Worm (Caenorhabditis elegans) whole organism, L4 larva: ENCODE data around the gene F38E9.6.

Experiments used
- F10B5.3 ChIP-seq: sonication (generic microtip); optimal IDR thresholded peaks from 2 replicates; lab custom pipeline; 2016; ENCODE audit warnings: mild to moderate bottlenecking, missing genetic modification characterization, missing compliant biosample characterization
- ama-1 ChIP-seq: fragments of 150-350 bp; optimal IDR thresholded peaks from 2 replicates; lab custom pipeline; 2014; ENCODE audit warnings: inconsistent platforms, mixed read lengths
- daf-16 ChIP-seq, 3 experiments: sonication (generic microtip); optimal IDR thresholded peaks; 2 replicates each; lab custom pipeline; 2016 to 2017; ENCODE audit warnings: missing genetic modification characterization in 3 of 3, missing genetic modification reagents in 3 of 3, mild to moderate bottlenecking in 2 of 3, missing compliant biosample characterization in 2 of 3, missing biosample characterization in 1 of 3, moderate library complexity in 1 of 3
- dve-1 ChIP-seq: sonication (generic microtip); optimal IDR thresholded peaks from 2 replicates; lab custom pipeline; 2017; ENCODE audit warnings: antibody characterized with exemption, mild to moderate bottlenecking, missing genetic modification characterization, missing compliant biosample characterization; ENCODE audit not compliant: insufficient read depth
- fos-1 ChIP-seq: fragments of 150-350 bp; optimal IDR thresholded peaks from 2 replicates; lab custom pipeline; 2014; ENCODE audit warnings: missing biosample characterization, missing genetic modification characterization
- hlh-30 ChIP-seq: sonication (generic microtip); optimal IDR thresholded peaks from 2 replicates; lab custom pipeline; 2017; ENCODE audit warnings: antibody characterized with exemption, mild to moderate bottlenecking, missing genetic modification characterization, missing compliant biosample characterization; ENCODE audit not compliant: insufficient read depth
- lin-13 ChIP-seq: fragments of 150-350 bp; optimal IDR thresholded peaks from 2 replicates; lab custom pipeline; 2014; ENCODE audit warnings: missing biosample characterization, missing genetic modification reagents, missing genetic modification characterization
- madf-9 ChIP-seq: fragments of 200-800 bp; sonication (Bioruptor generic); conservative IDR thresholded peaks from 2 replicates; pipeline ENCODE4 v1.3.6; 2022; ENCODE audit warnings: missing genetic modification reagents, missing genetic modification characterization, missing compliant biosample characterization
- nhr-11 ChIP-seq: fragments of 150-350 bp; optimal IDR thresholded peaks from 2 replicates; lab custom pipeline; 2014; ENCODE audit warnings: missing biosample characterization, missing genetic modification characterization
- nhr-48 ChIP-seq: sonication (generic microtip); optimal IDR thresholded peaks from 2 replicates; lab custom pipeline; 2016; ENCODE audit warnings: mild to moderate bottlenecking, missing genetic modification characterization, missing compliant biosample characterization
- pha-4 ChIP-seq, 2 experiments: fragments of 150-350 bp in 1 of 2; fragments of 200-800 bp in 1 of 2; sonication (Bioruptor generic) in 1 of 2; IDR thresholded peaks in 1 of 2; optimal IDR thresholded peaks in 1 of 2; 2 replicates each; pipeline versions ENCODE4 v1.3.6 to Lab custom; 2014 to 2022; ENCODE audit warnings: missing genetic modification characterization in 2 of 2, missing genetic modification reagents in 2 of 2, missing biosample characterization in 1 of 2, missing compliant biosample characterization in 1 of 2
- unc-39 ChIP-seq: sonication (generic microtip); optimal IDR thresholded peaks from 2 replicates; lab custom pipeline; 2017; ENCODE audit warnings: missing biosample characterization, missing genetic modification characterization

ce11 chrX:16400897-16401296 lies 31.3 kb upstream of the F38E9.6 start:
- TF ChIP-seq dve-1 (tag; lab: Kevin White, UChicago), result no peak
- no peak for TF ChIP-seq ama-1 (lab: Kevin White, UChicago)
- no peak for TF ChIP-seq pha-4 (GFP tag; IDR thresholded peaks at IDR 0.05; lab: Robert Waterston, UW)
- TF ChIP-seq pha-4 (tag; optimal IDR thresholded peaks at IDR 0.05; lab: Kevin White, UChicago), result no peak
- TF ChIP-seq nhr-48 (tag; lab: Kevin White, UChicago), result no peak
- no peak for TF ChIP-seq daf-16 (GFP tag; optimal IDR thresholded peaks at IDR 0.05; lab: Kevin White, UChicago)
- TF ChIP-seq daf-16 (tag; optimal IDR thresholded peaks at IDR 0.05; lab: Kevin White, UChicago), result no peak
- no peak for TF ChIP-seq unc-39 (tag; lab: Kevin White, UChicago)
- TF ChIP-seq nhr-11 (tag; lab: Kevin White, UChicago), result no peak
- TF ChIP-seq F10B5.3, result no peak
- no peak for TF ChIP-seq madf-9
- no peak for TF ChIP-seq lin-13 (GFP tag; lab: Kevin White, UChicago)
- no peak for TF ChIP-seq hlh-30 (tag; lab: Kevin White, UChicago)
- no peak for TF ChIP-seq fos-1 (tag; lab: Kevin White, UChicago)
